Worm (Caenorhabditis elegans) whole organism, midembryonic: Measurements from ENCODE around the gene fbxc-25.

Experiments
- klf-2 ChIP-seq: fragments of 200-800 bp; sonication (Bioruptor generic); conservative IDR thresholded peaks from 2 replicates; pipeline ENCODE4 v1.3.6; 2022; ENCODE audit warnings: missing genetic modification reagents, missing genetic modification characterization, missing compliant biosample characterization
- ref-1 ChIP-seq: fragments of 200-800 bp; sonication (Bioruptor generic); conservative IDR thresholded peaks from 2 replicates; pipeline ENCODE4 v1.3.6; 2022; ENCODE audit warnings: missing genetic modification reagents, missing genetic modification characterization, missing compliant biosample characterization
- ztf-29 ChIP-seq: fragments of 200-800 bp; sonication (Bioruptor generic); IDR thresholded peaks from 2 replicates; pipeline ENCODE4 v1.3.6; 2022; ENCODE audit warnings: missing genetic modification reagents, missing genetic modification characterization, missing compliant biosample characterization

- TF ChIP-seq ref-1 (GFP tag; lab: Robert Waterston, UW), result no peak
- no peak for TF ChIP-seq klf-2 (GFP tag; lab: Robert Waterston, UW)
- TF ChIP-seq ztf-29 (GFP tag; lab: Robert Waterston, UW), result no peak
Observed at ce11 chrII:2292549-2292948, 3.5 kb downstream of the fbxc-25 start.
